Worm (Caenorhabditis elegans): ENCODE results near the gene K01A12.4.

K01A12.4 gene

DNA sequence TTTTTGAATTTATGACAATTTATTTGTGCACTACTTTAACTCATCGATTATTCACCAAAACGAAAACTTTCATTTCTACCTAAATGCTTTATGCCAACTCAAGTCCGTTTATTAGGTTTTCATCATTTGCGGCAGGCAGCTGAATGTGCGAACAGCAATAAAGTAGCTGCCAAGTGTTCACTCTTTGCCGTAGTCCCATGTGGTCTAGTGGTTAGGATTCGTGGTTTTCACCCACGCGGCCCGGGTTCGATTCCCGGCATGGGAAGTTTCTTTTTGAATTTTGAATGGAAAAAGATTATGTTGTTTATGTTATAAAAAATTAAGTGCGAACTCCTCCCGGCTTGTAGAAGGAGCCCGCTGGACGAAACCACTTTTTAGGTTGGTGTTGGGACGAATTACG lies 35.6 kb downstream of the K01A12.4 start (continued):
- TF ChIP-seq egl-27 (tag; optimal IDR thresholded peaks at IDR 0.05) (no peak), ama-1 (optimal IDR thresholded peaks at IDR 0.05) (no peak), ceh-8 (GFP tag; optimal IDR thresholded peaks at IDR 0.05) (no peak), ceh-90 (tag; optimal IDR thresholded peaks at IDR 0.05) (no peak), rnt-1 (tag; optimal IDR thresholded peaks at IDR 0.05) (peak; percentile 32), elt-3 (tag; optimal IDR thresholded peaks at IDR 0.05) (no peak), fos-1 (tag; optimal IDR thresholded peaks at IDR 0.05) (no peak), sup-37 (GFP tag; optimal IDR thresholded peaks at IDR 0.05) (no peak), snu-23 (GFP tag; optimal IDR thresholded peaks at IDR 0.05) (peak; percentile 53)

DNA sequence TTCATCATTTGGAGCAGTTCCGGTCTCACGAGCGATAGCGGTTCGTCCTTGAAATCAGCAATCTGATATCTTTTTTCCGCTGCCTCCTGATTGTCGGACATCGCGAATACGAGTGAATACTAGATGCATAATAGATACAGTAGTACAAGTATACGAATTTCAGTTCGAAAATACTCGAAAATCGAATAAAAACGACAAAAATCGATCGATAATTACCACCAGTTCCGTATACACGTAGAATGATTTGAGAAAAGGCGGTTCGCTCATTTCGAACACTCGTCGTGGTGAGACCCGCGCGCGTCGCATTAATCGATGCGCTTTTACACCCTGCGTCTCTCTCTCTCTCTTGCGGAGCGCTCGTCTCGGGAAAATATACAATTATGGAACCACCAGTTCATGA lies 36.3 kb downstream of the K01A12.4 start, which contains the start of gene F12D9.2:
Gene F12D9.2 (minus strand): TSS at position 101 of the 400 bp plus-strand sequence.
- TF ChIP-seq dpl-1 (GFP tag; optimal IDR thresholded peaks at IDR 0.05) (no peak), dsc-1 (tag; optimal IDR thresholded peaks at IDR 0.05) (no peak), pag-3 (tag; optimal IDR thresholded peaks at IDR 0.05; ENCODE audit: borderline replicate concordance, insufficient read depth) (no peak), vab-15 (tag; optimal IDR thresholded peaks at IDR 0.05) (no peak), fkh-8 (tag; optimal IDR thresholded peaks at IDR 0.05) (no peak), lin-15B (tag; optimal IDR thresholded peaks at IDR 0.05) (no peak), elt-2 (tag; optimal IDR thresholded peaks at IDR 0.05) (no peak), nhr-71 (tag; optimal IDR thresholded peaks at IDR 0.05) (no peak), nhr-85 (tag) (peak; percentile 2)

ce11 chrX:8648582-8648981 lies 37.9 kb downstream of the K01A12.4 start:
- TF ChIP-seq unc-130 (tag; optimal IDR thresholded peaks at IDR 0.05) (no peak), mep-1 (tag; optimal IDR thresholded peaks at IDR 0.05) (no peak), efl-1 (optimal IDR thresholded peaks at IDR 0.05) (no peak), efl-1 (GFP tag; optimal IDR thresholded peaks at IDR 0.05 in 1 of 2) (no peak), aly-2 (tag; optimal IDR thresholded peaks at IDR 0.05) (no peak), C04F5.9 (tag; optimal IDR thresholded peaks at IDR 0.05) (no peak), tlp-1 (tag; optimal IDR thresholded peaks at IDR 0.05) (no peak), lin-35 (GFP tag; optimal IDR thresholded peaks at IDR 0.05) (no peak), nhr-76 (tag; optimal IDR thresholded peaks at IDR 0.05) (no peak), ceh-88 (GFP tag; IDR thresholded peaks at IDR 0.05) (no peak), irx-1 (tag; optimal IDR thresholded peaks at IDR 0.05) (no peak), nhr-20 (tag; optimal IDR thresholded peaks at IDR 0.05) (no peak), ceh-90 (tag; optimal IDR thresholded peaks at IDR 0.05) (no peak), elt-2 (tag; optimal IDR thresholded peaks at IDR 0.05) (no peak), unc-62 (GFP tag; optimal IDR thresholded peaks at IDR 0.05) (no peak), blmp-1 (tag; optimal IDR thresholded peaks at IDR 0.05) (no peak), nhr-19 (GFP tag; conservative IDR thresholded peaks at IDR 0.05) (no peak), C16A3.4 (tag; optimal IDR thresholded peaks at IDR 0.05) (no peak), lsy-2 (tag; optimal IDR thresholded peaks at IDR 0.05) (no peak), ceh-82 (tag; optimal IDR thresholded peaks at IDR 0.05) (no peak), efl-3 (GFP tag; optimal IDR thresholded peaks at IDR 0.05) (no peak)

DNA sequence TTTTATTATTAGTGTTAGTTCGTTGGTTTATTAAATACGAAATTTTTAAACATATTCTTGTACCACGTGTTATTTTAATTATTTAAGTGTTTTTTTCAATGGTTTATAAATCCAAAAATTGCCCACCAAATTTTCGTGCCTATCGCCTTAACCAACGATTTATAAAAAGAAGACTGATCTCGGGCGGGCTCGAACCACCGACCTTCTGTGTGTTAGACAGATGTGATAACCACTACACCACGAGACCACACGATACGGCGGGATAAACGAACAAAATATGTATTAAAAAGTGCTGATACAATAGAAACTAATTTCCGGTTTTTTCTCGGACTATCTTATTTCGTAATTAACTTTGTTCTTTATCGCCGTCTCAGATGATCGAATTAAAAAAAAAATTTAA lies 39.8 kb downstream of the K01A12.4 start:
- no peak for TF ChIP-seq fos-1 (tag; optimal IDR thresholded peaks at IDR 0.05)
- peak; percentile 13 for TF ChIP-seq nhr-20 (tag; optimal IDR thresholded peaks at IDR 0.05)
- peak; percentile 42 for TF ChIP-seq rnt-1 (tag; optimal IDR thresholded peaks at IDR 0.05)
- peak; percentile 23; the same call in 1 of the 2 replicates for TF ChIP-seq nhr-19 (GFP tag; conservative IDR thresholded peaks at IDR 0.05)
- TF ChIP-seq nhr-90 (tag; optimal IDR thresholded peaks at IDR 0.05; ENCODE audit: poor library complexity) = peak; percentile 33
- TF ChIP-seq grh-1 (GFP tag; IDR thresholded peaks at IDR 0.05) = no peak
- no peak for TF ChIP-seq nhr-84 (tag; optimal IDR thresholded peaks at IDR 0.05)
- TF ChIP-seq elt-2 (tag; optimal IDR thresholded peaks at IDR 0.05) = peak; percentile 2
- TF ChIP-seq elt-3 (tag; optimal IDR thresholded peaks at IDR 0.05) = peak in 1 of 6 experiments; percentile 6
- TF ChIP-seq alr-1 (tag; optimal IDR thresholded peaks at IDR 0.05; ENCODE audit: borderline replicate concordance) = no peak
- no peak for TF ChIP-seq C04F5.9 (tag; optimal IDR thresholded peaks at IDR 0.05)
- TF ChIP-seq ceh-82 (tag; optimal IDR thresholded peaks at IDR 0.05) = no peak
- no peak for TF ChIP-seq hpl-2 (GFP tag; optimal IDR thresholded peaks at IDR 0.05)
- TF ChIP-seq efl-1 (optimal IDR thresholded peaks at IDR 0.05) = no peak
- no peak for TF ChIP-seq efl-1 (GFP tag; optimal IDR thresholded peaks at IDR 0.05 in 1 of 2)
- no peak for TF ChIP-seq C34B4.2 (tag; optimal IDR thresholded peaks at IDR 0.05)
- TF ChIP-seq snpc-4 (tag; optimal IDR thresholded peaks at IDR 0.05) = no peak
- TF ChIP-seq nhr-76 (tag; optimal IDR thresholded peaks at IDR 0.05) = no peak
- TF ChIP-seq efl-3 (GFP tag; optimal IDR thresholded peaks at IDR 0.05) = peak; percentile 7
- TF ChIP-seq aly-2 (tag; optimal IDR thresholded peaks at IDR 0.05) = no peak
- peak in 1 of 2 experiments; percentile 25 for TF ChIP-seq lin-35 (GFP tag; optimal IDR thresholded peaks at IDR 0.05)
- TF ChIP-seq fkh-8 (tag; optimal IDR thresholded peaks at IDR 0.05) = no peak
- no peak for TF ChIP-seq lin-14 (GFP tag; optimal IDR thresholded peaks at IDR 0.05)
- TF ChIP-seq snu-23 (GFP tag; optimal IDR thresholded peaks at IDR 0.05) = peak; percentile 39
- TF ChIP-seq blmp-1 (tag; optimal IDR thresholded peaks at IDR 0.05) = no peak
- TF ChIP-seq unc-30 (tag; optimal IDR thresholded peaks at IDR 0.05) = no peak
- no peak for TF ChIP-seq C16A3.4 (tag; optimal IDR thresholded peaks at IDR 0.05)

Measured in whole organism, L1 larva.